Fruit fly (Drosophila melanogaster): ENCODE measurements around the gene dsx.

dm6 chr3R:7980222-7980621 lies 13.0 kb upstream of the dsx start, which contains the start of gene Sfp84E:
- TF ChIP-seq fd59A (GFP tag; optimal IDR thresholded peaks at IDR 0.05): no peak
- no peak for TF ChIP-seq CG1621 (tag; optimal IDR thresholded peaks at IDR 0.05)
- TF ChIP-seq Gug (GFP tag; IDR thresholded peaks at IDR 0.05): no peak
- TF ChIP-seq CG8319 (GFP tag; optimal IDR thresholded peaks at IDR 0.05): no peak
- no peak for TF ChIP-seq CG11294 (GFP tag; IDR thresholded peaks at IDR 0.05)
- TF ChIP-seq salr (GFP tag; optimal IDR thresholded peaks at IDR 0.05): no peak
- TF ChIP-seq Ets96B (tag; optimal IDR thresholded peaks at IDR 0.05): no peak
- TF ChIP-seq Ets21C (GFP tag; optimal IDR thresholded peaks at IDR 0.05): no peak
- TF ChIP-seq Eip93F (GFP tag; optimal IDR thresholded peaks at IDR 0.05): no peak
- no peak for TF ChIP-seq topi (GFP tag; optimal IDR thresholded peaks at IDR 0.05)
- no peak for TF ChIP-seq Sox14 (GFP tag; optimal IDR thresholded peaks at IDR 0.05)
- TF ChIP-seq spab (GFP tag; optimal IDR thresholded peaks at IDR 0.05): no peak
